Fruit fly (Drosophila melanogaster) whole organism, embryonic: ENCODE measurements around the gene CG12516.

Experiments used
- Aef1 ChIP-seq: fragments of 200-800 bp; sonication (Bioruptor generic); IDR thresholded peaks from 3 replicates; pipeline ENCODE4 v1.3.6; 2022; ENCODE audit warnings: missing biosample characterization, missing genetic modification characterization
- Atf3 ChIP-seq: fragments of 200-800 bp; sonication (Bioruptor generic); optimal IDR thresholded peaks from 3 replicates; lab custom pipeline; 2016; ENCODE audit warnings: missing biosample characterization, missing genetic modification characterization
- BtbVII ChIP-seq: fragments of 200-800 bp; sonication (Bioruptor generic); optimal IDR thresholded peaks from 3 replicates; lab custom pipeline; 2017; ENCODE audit warnings: missing biosample characterization, mild to moderate bottlenecking, missing genetic modification characterization
- CG12744 ChIP-seq: fragments of 200-800 bp; sonication (Bioruptor generic); optimal IDR thresholded peaks from 2 replicates; lab custom pipeline; 2016; ENCODE audit warnings: missing biosample characterization, missing genetic modification characterization
- CG13123 ChIP-seq: fragments of 200-800 bp; sonication (Bioruptor generic); optimal IDR thresholded peaks from 2 replicates; lab custom pipeline; 2016; ENCODE audit warnings: missing biosample characterization, missing genetic modification characterization
- CG15514 ChIP-seq: fragments of 200-800 bp; sonication (Bioruptor generic); optimal IDR thresholded peaks from 3 replicates; lab custom pipeline; 2017; ENCODE audit warnings: missing biosample characterization, missing genetic modification characterization, mild to moderate bottlenecking, moderate library complexity, missing genetic modification reagents
- CG15601 ChIP-seq: fragments of 200-800 bp; sonication (Bioruptor generic); optimal IDR thresholded peaks from 3 replicates; lab custom pipeline; 2019; ENCODE audit warnings: missing biosample characterization, mild to moderate bottlenecking, missing genetic modification characterization, moderate library complexity
- CG16863 ChIP-seq: fragments of 200-800 bp; sonication (Bioruptor generic); optimal IDR thresholded peaks from 3 replicates; lab custom pipeline; 2016; ENCODE audit warnings: missing biosample characterization, missing genetic modification characterization
- CG2116 ChIP-seq: fragments of 200-800 bp; sonication (Bioruptor generic); optimal IDR thresholded peaks from 3 replicates; lab custom pipeline; 2018; ENCODE audit warnings: missing biosample characterization, mild to moderate bottlenecking, missing genetic modification characterization
- CG4282 ChIP-seq: fragments of 200-800 bp; sonication (Bioruptor generic); optimal IDR thresholded peaks from 2 replicates; lab custom pipeline; 2016; ENCODE audit warnings: missing biosample characterization, missing genetic modification characterization
- CG6791 ChIP-seq: fragments of 200-800 bp; sonication (Bioruptor generic); IDR thresholded peaks from 3 replicates; pipeline ENCODE4 v1.3.6; 2022; ENCODE audit warnings: missing biosample characterization, missing genetic modification characterization; ENCODE audit not compliant: partially characterized antibody
- CG7357 ChIP-seq: fragments of 200-800 bp; sonication (Bioruptor generic); IDR thresholded peaks from 3 replicates; pipeline ENCODE4 v1.3.6; 2022; ENCODE audit warnings: missing biosample characterization, missing genetic modification characterization
- CG7556 ChIP-seq: fragments of 200-800 bp; sonication (Bioruptor generic); optimal IDR thresholded peaks from 2 replicates; lab custom pipeline; 2017; ENCODE audit warnings: missing biosample characterization, mild to moderate bottlenecking, missing genetic modification characterization
- CG7928 ChIP-seq: fragments of 200-800 bp; sonication (Bioruptor generic); optimal IDR thresholded peaks from 2 replicates; lab custom pipeline; 2017; ENCODE audit warnings: missing biosample characterization, mild to moderate bottlenecking, missing genetic modification characterization
- CG8281 ChIP-seq: fragments of 200-800 bp; sonication (Bioruptor generic); optimal IDR thresholded peaks from 2 replicates; lab custom pipeline; 2018; ENCODE audit warnings: missing biosample characterization, mild to moderate bottlenecking, missing genetic modification characterization, moderate library complexity
- CG9437 ChIP-seq: fragments of 200-800 bp; sonication (Bioruptor generic); optimal IDR thresholded peaks from 2 replicates; lab custom pipeline; 2018; ENCODE audit warnings: missing biosample characterization, mild to moderate bottlenecking, missing genetic modification characterization
- CG9817 ChIP-seq: fragments of 200-800 bp; sonication (Bioruptor generic); optimal IDR thresholded peaks from 2 replicates; lab custom pipeline; 2018; ENCODE audit warnings: missing biosample characterization, mild to moderate bottlenecking, missing genetic modification characterization, moderate library complexity
- Dbx ChIP-seq: fragments of 200-800 bp; sonication (Bioruptor generic); IDR thresholded peaks from 3 replicates; pipeline ENCODE4 v1.3.6; 2022; ENCODE audit warnings: missing biosample characterization, missing genetic modification characterization
- Deaf1 ChIP-seq: fragments of 200-800 bp; optimal IDR thresholded peaks from 3 replicates; lab custom pipeline; 2019; ENCODE audit warnings: missing biosample characterization, mild to moderate bottlenecking, missing genetic modification characterization, moderate library complexity
- Dek ChIP-seq: fragments of 200-800 bp; sonication (Bioruptor generic); optimal IDR thresholded peaks from 3 replicates; lab custom pipeline; 2019; ENCODE audit warnings: missing biosample characterization, mild to moderate bottlenecking, missing genetic modification characterization, moderate library complexity
- Ets65A ChIP-seq: fragments of 200-800 bp; sonication (Bioruptor generic); peaks from one replicate; lab custom pipeline; 2016; ENCODE audit warnings: missing biosample characterization, missing genetic modification characterization
- Fer3 ChIP-seq: fragments of 200-800 bp; sonication (Bioruptor generic); optimal IDR thresholded peaks from 2 replicates; lab custom pipeline; 2018; ENCODE audit warnings: missing biosample characterization, mild to moderate bottlenecking, missing genetic modification characterization, moderate library complexity
- Hey ChIP-seq: fragments of 200-800 bp; sonication (Bioruptor generic); optimal IDR thresholded peaks from 3 replicates; lab custom pipeline; 2018; ENCODE audit warnings: missing biosample characterization, mild to moderate bottlenecking, missing genetic modification characterization
- Hmr ChIP-seq: fragments of 200-800 bp; sonication (Bioruptor generic); optimal IDR thresholded peaks from 3 replicates; lab custom pipeline; 2017; ENCODE audit warnings: mild to moderate bottlenecking, missing biosample characterization, missing genetic modification reagents, missing genetic modification characterization
- Mes4 ChIP-seq: fragments of 200-800 bp; sonication (Bioruptor generic); optimal IDR thresholded peaks from 2 replicates; lab custom pipeline; 2016; ENCODE audit warnings: missing biosample characterization, missing genetic modification characterization
- Neu2 ChIP-seq: fragments of 200-800 bp; sonication (Bioruptor generic); optimal IDR thresholded peaks from 3 replicates; lab custom pipeline; 2016; ENCODE audit warnings: missing biosample characterization, missing genetic modification characterization, borderline replicate concordance
- Nf-YA ChIP-seq: fragments of 200-800 bp; sonication (Bioruptor generic); IDR thresholded peaks from 2 replicates; pipeline ENCODE4 v1.3.6; 2022; ENCODE audit warnings: missing biosample characterization, missing genetic modification characterization
- Stat92E ChIP-seq, 3 experiments: fragments of >200 bp in 2 of 3; fragments of 200-800 bp in 1 of 3; sonication (Bioruptor generic) in 1 of 3; optimal IDR thresholded peaks; 2 replicates each; lab custom pipeline; 2017 to 2019; ENCODE audit warnings: missing biosample characterization in 3 of 3, missing genetic modification characterization in 3 of 3, mild to moderate bottlenecking in 1 of 3, moderate library complexity in 1 of 3
- ap ChIP-seq: fragments of 200-800 bp; sonication (Bioruptor generic); IDR thresholded peaks from 2 replicates; pipeline ENCODE4 v1.3.6; 2022; ENCODE audit warnings: missing biosample characterization, missing genetic modification characterization
- bsh ChIP-seq, 2 experiments: fragments of 200-800 bp; sonication (Bioruptor generic); optimal IDR thresholded peaks; 2 replicates each; lab custom pipeline; 2017 to 2018; ENCODE audit warnings: mild to moderate bottlenecking in 2 of 2, missing biosample characterization in 2 of 2, missing genetic modification characterization in 2 of 2, moderate library complexity in 1 of 2
- cato ChIP-seq: fragments of 200-800 bp; sonication (Bioruptor generic); optimal IDR thresholded peaks from 2 replicates; lab custom pipeline; 2016; ENCODE audit warnings: missing biosample characterization, missing genetic modification characterization, borderline replicate concordance
- croc ChIP-seq: fragments of 200-800 bp; sonication (Bioruptor generic); conservative IDR thresholded peaks from 3 replicates; pipeline ENCODE4 v1.3.6; 2022; ENCODE audit warnings: missing biosample characterization, missing genetic modification characterization
- en ChIP-seq: fragments of 200-800 bp; sonication (Bioruptor generic); optimal IDR thresholded peaks from 2 replicates; lab custom pipeline; 2016; ENCODE audit warnings: missing biosample characterization, missing genetic modification characterization
- ewg ChIP-seq: fragments of 200-800 bp; sonication (Bioruptor generic); optimal IDR thresholded peaks from 3 replicates; lab custom pipeline; 2017; ENCODE audit warnings: mild to moderate bottlenecking, missing biosample characterization, missing genetic modification reagents, missing genetic modification characterization
- fd102C ChIP-seq: fragments of 200-800 bp; sonication (Bioruptor generic); optimal IDR thresholded peaks from 2 replicates; lab custom pipeline; 2018; ENCODE audit warnings: missing biosample characterization, mild to moderate bottlenecking, missing genetic modification characterization, moderate library complexity
- gfzf ChIP-seq: fragments of 200-800 bp; sonication (Bioruptor generic); optimal IDR thresholded peaks from 2 replicates; lab custom pipeline; 2016; ENCODE audit warnings: missing biosample characterization, mild to moderate bottlenecking, missing genetic modification characterization, moderate library complexity
- grau ChIP-seq: fragments of 200-800 bp; optimal IDR thresholded peaks from 3 replicates; lab custom pipeline; 2019; ENCODE audit warnings: missing biosample characterization, mild to moderate bottlenecking, missing genetic modification characterization, moderate library complexity
- hb ChIP-seq: fragments of 200-800 bp; sonication (Bioruptor generic); IDR thresholded peaks from 3 replicates; pipeline ENCODE4 v1.3.6; 2022; ENCODE audit warnings: missing biosample characterization, missing genetic modification characterization; ENCODE audit not compliant: partially characterized antibody
- ind ChIP-seq: fragments of 200-800 bp; sonication (Bioruptor generic); optimal IDR thresholded peaks from 3 replicates; lab custom pipeline; 2016; ENCODE audit warnings: missing biosample characterization, missing genetic modification characterization
- jigr1 ChIP-seq: fragments of 200-800 bp; sonication (Bioruptor generic); IDR thresholded peaks from 3 replicates; pipeline ENCODE4 v1.3.6; 2022; ENCODE audit warnings: missing biosample characterization, missing genetic modification characterization
- peb ChIP-seq: fragments of 200-800 bp; sonication (Bioruptor generic); IDR thresholded peaks from 2 replicates; pipeline ENCODE4 v1.3.6; 2022; ENCODE audit warnings: missing biosample characterization, missing genetic modification characterization
- phol ChIP-seq: fragments of 200-800 bp; sonication (Bioruptor generic); optimal IDR thresholded peaks from 3 replicates; lab custom pipeline; 2018; ENCODE audit warnings: missing biosample characterization, mild to moderate bottlenecking, missing genetic modification characterization, moderate library complexity
- pita ChIP-seq: fragments of 200-800 bp; sonication (Bioruptor generic); optimal IDR thresholded peaks from 2 replicates; lab custom pipeline; 2017; ENCODE audit warnings: missing biosample characterization, mild to moderate bottlenecking, missing genetic modification characterization
- ssp ChIP-seq: fragments of 200-800 bp; sonication (Bioruptor generic); IDR thresholded peaks from 2 replicates; pipeline ENCODE4 v1.3.6; 2022; ENCODE audit warnings: missing biosample characterization, missing genetic modification characterization
- tll ChIP-seq, 2 experiments: fragments of 200-800 bp in 1 of 2; fragments of >200 bp in 1 of 2; sonication (Bioruptor generic) in 1 of 2; optimal IDR thresholded peaks; 2 replicates each; lab custom pipeline; 2017 to 2019; ENCODE audit warnings: missing biosample characterization in 2 of 2, missing genetic modification characterization in 2 of 2, mild to moderate bottlenecking in 1 of 2, moderate library complexity in 1 of 2
- ttk ChIP-seq: fragments of 200-800 bp; sonication (Bioruptor generic); IDR thresholded peaks from 2 replicates; pipeline ENCODE4 v2.1.2; 2022; ENCODE audit warnings: missing biosample characterization, missing genetic modification characterization
- unc-4 ChIP-seq: fragments of 200-800 bp; sonication (Bioruptor generic); IDR thresholded peaks from 2 replicates; pipeline ENCODE4 v1.3.6; 2022; ENCODE audit warnings: missing biosample characterization, missing genetic modification characterization; ENCODE audit not compliant: partially characterized antibody
- z ChIP-seq: fragments of 200-800 bp; sonication (Bioruptor generic); IDR thresholded peaks from 3 replicates; pipeline ENCODE4 v1.3.6; 2022; ENCODE audit warnings: missing biosample characterization, missing genetic modification characterization
- zf30C ChIP-seq: fragments of 200-800 bp; sonication (Bioruptor generic); optimal IDR thresholded peaks from 3 replicates; lab custom pipeline; 2018; ENCODE audit warnings: missing biosample characterization, mild to moderate bottlenecking, missing genetic modification characterization

CG12516 gene

DNA sequence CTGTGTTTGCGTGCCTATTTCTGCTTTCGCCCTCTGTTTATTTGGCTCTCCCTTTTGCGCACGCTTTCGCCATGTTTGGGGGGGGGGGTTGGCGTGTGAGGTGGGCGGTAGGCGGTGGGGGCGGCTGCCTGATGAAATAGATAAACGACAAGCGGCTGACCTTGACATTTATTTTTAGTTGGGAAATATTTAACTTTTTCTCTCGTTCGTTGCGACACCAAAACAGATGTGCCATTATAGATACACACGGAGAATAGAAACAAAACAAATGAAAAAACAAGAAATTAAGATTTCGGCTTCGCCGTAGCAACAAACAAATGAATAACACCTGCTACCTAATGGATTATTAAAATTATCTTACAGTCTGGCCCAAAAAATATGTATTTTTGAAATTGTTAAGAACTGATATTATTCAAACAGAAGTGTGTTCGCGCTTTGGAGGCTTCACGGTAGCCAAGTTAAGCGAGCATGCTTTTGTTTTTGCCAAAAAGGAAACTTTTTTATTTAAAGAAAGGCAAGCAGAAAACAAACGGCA is 27.8 kb upstream of the CG12516 start (continued):
- TF ChIP-seq Dbx (GFP tag; lab: Robert Waterston, UW) (peak; percentile 71; the same call in 2 of the 3 replicates), unc-4 (GFP tag; lab: Robert Waterston, UW) (0 out of 2 replicates have a peak, but pooled peaks have one; percentile 19), ind (GFP tag; lab: Kevin White, UChicago) (peak; percentile 56), CG9817 (tag; lab: Kevin White, UChicago) (peak; percentile 41), BtbVII (GFP tag; lab: Kevin White, UChicago) (peak; percentile 70), Stat92E (GFP tag; optimal IDR thresholded peaks at IDR 0.05; lab: Kevin White, UChicago) (no peak), phol (peak; percentile 57), grau (tag; lab: Kevin White, UChicago) (peak; percentile 93), CG8281 (no peak), peb (GFP tag; lab: Robert Waterston, UW) (0 out of 2 replicates have a peak, but pooled peaks have one; percentile 26), ssp (GFP tag; lab: Robert Waterston, UW) (no peak), hb (GFP tag; lab: Robert Waterston, UW) (no peak), CG16863 (peak; percentile 33), CG9437 (GFP tag; lab: Kevin White, UChicago) (peak; percentile 31), CG15514 (GFP tag; lab: Kevin White, UChicago) (peak; percentile 26), Nf-YA (GFP tag; lab: Robert Waterston, UW) (no peak), Hey (tag; lab: Kevin White, UChicago) (no peak), CG7357 (GFP tag; lab: Robert Waterston, UW) (no peak), Dek (tag; lab: Kevin White, UChicago) (peak; percentile 66), zf30C (GFP tag; lab: Kevin White, UChicago) (peak; percentile 39), CG7556 (peak; percentile 71), z (GFP tag; lab: Robert Waterston, UW) (no peak), ttk (GFP tag; lab: Robert Waterston, UW) (0 out of 2 replicates have a peak, but pooled peaks have one; percentile 11), Hmr (GFP tag; lab: Kevin White, UChicago) (peak; percentile 64), CG12744 (GFP tag; lab: Kevin White, UChicago) (peak; percentile 10), CG2116 (no peak), ewg (no peak), cato (GFP tag; lab: Kevin White, UChicago) (no peak), Ets65A (peak; percentile 69), Neu2 (GFP tag; lab: Kevin White, UChicago) (no peak), CG15601 (tag; lab: Kevin White, UChicago) (no peak), bsh (GFP tag; optimal IDR thresholded peaks at IDR 0.05; lab: Kevin White, UChicago) (peak in 1 of 2 experiments; percentile 35), pita (GFP tag; lab: Kevin White, UChicago) (no peak), Mes4 (GFP tag; lab: Kevin White, UChicago) (no peak), Atf3 (GFP tag; lab: Kevin White, UChicago) (peak; percentile 31), CG7928 (GFP tag; lab: Kevin White, UChicago) (peak; percentile 24), jigr1 (no peak), ap (GFP tag; lab: Robert Waterston, UW) (no peak), fd102C (GFP tag; lab: Kevin White, UChicago) (no peak), CG6791 (GFP tag; lab: Robert Waterston, UW) (no peak), CG13123 (no peak), en (GFP tag; lab: Kevin White, UChicago) (peak; percentile 14), tll (GFP tag; optimal IDR thresholded peaks at IDR 0.05; lab: Kevin White, UChicago) (no peak), Aef1 (GFP tag; lab: Robert Waterston, UW) (peak; percentile 53), gfzf (GFP tag; lab: Kevin White, UChicago) (no peak), Fer3 (tag; lab: Kevin White, UChicago) (peak; percentile 64), Deaf1 (tag; lab: Kevin White, UChicago) (peak; percentile 15), croc (GFP tag; lab: Robert Waterston, UW) (peak; percentile 24; the same call in 1 of the 3 replicates), CG4282 (no peak)
